Fruit fly (Drosophila melanogaster): ENCODE data around the gene CG10232.

DNA sequence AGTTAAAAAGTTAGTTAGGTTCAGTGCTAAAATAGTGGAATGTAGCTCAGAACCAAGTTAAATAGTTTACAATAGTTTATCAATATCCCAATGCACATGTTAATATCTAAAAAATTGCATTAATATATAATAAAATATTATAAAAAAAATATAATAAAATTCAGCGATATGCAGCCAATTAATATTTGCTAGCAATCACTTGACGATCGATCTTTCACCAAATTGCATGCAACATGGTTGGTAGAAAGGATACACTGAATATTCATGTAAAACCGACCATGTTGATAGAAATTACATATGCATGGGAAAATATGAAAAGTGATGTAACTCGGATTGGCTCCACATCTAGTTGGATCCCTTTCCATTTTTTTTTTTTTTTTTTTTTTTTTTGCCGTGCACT lies 45.8 kb downstream of the CG10232 start:
- TF ChIP-seq Clk (GFP tag; optimal IDR thresholded peaks at IDR 0.05) (no peak), Mnt (GFP tag; optimal IDR thresholded peaks at IDR 0.05) (no peak)

Measured in whole organism, adult.